ENCODE assay signal across 1 fruit fly cellular context in the genomic region with DNA sequence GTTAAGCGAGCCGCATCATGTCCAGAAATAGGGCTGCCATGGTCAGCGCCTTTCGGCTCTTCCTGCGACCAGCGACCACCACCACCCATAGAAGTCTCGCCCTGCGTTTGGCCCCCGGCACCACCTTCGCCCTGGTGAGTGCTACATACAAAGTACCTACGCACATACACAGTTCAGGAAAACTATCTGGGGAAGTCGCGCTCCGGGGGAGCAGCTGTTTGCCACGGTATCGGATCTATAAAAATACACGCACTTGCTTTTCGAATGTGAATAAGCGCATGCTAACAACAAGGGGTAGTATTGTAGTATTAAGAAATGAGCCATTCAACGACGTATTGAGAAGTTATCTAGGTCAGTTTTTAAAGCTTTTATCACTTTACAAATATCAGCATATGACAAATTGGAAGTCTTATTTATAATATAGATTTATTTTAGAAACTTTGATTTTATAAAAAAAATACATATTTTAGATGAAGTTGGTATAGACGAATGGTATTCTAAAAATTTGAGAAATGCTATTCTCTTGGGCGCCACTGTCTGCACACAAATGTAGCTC.
TF ChIP-seq lines count a peak whose summit lies in the region.

No protein-coding gene starts in this region.

TF ChIP-seq in whole organism, embryonic, 481 proteins besides CTCF, POLR2A, EP300 and RAD21 (continued from another document and continues in another):
- TF ChIP-seq CG2199 (GFP tag; IDR thresholded peaks at IDR 0.05; lab: Robert Waterston, UW) (0 out of 3 replicates have a peak, but pooled peaks have one; percentile 48), Vsx1 (GFP tag; optimal IDR thresholded peaks at IDR 0.05; lab: Kevin White, UChicago) (peak; percentile 60), grn (GFP tag; optimal IDR thresholded peaks at IDR 0.05; lab: Kevin White, UChicago) (no peak), CG2116 (GFP tag; optimal IDR thresholded peaks at IDR 0.05; lab: Kevin White, UChicago) (peak; percentile 1), ara (GFP tag; IDR thresholded peaks at IDR 0.05; lab: Robert Waterston, UW) (no peak), CG1233 (GFP tag; optimal IDR thresholded peaks at IDR 0.05; lab: Kevin White, UChicago) (peak; percentile 18), HmgD (GFP tag; optimal IDR thresholded peaks at IDR 0.05; lab: Kevin White, UChicago) (no peak), sc (optimal IDR thresholded peaks at IDR 0.05; lab: Kevin White, UChicago) (no peak), sc (GFP tag; optimal IDR thresholded peaks at IDR 0.05; lab: Kevin White, UChicago) (peak; percentile 43), vnd (GFP tag; IDR thresholded peaks at IDR 0.05; lab: Robert Waterston, UW; ENCODE audit: partially characterized antibody) (no peak), pho (GFP tag; optimal IDR thresholded peaks at IDR 0.05; lab: Kevin White, UChicago) (no peak), rib (GFP tag; IDR thresholded peaks at IDR 0.05; lab: Robert Waterston, UW) (no peak), CG12744 (GFP tag; optimal IDR thresholded peaks at IDR 0.05; lab: Kevin White, UChicago) (no peak), bbx (GFP tag; IDR thresholded peaks at IDR 0.05; lab: Robert Waterston, UW; ENCODE audit: partially characterized antibody) (no peak), CG5953 (GFP tag; IDR thresholded peaks at IDR 0.05; lab: Robert Waterston, UW) (no peak), psq (GFP tag; optimal IDR thresholded peaks at IDR 0.05; lab: Kevin White, UChicago) (no peak), Usf (GFP tag; optimal IDR thresholded peaks at IDR 0.05; lab: Kevin White, UChicago) (peak; percentile 5), dati (GFP tag; IDR thresholded peaks at IDR 0.05; lab: Robert Waterston, UW) (no peak), CG5245 (GFP tag; optimal IDR thresholded peaks at IDR 0.05; lab: Kevin White, UChicago) (no peak), CG13296 (GFP tag; optimal IDR thresholded peaks at IDR 0.05; lab: Kevin White, UChicago) (peak; percentile 48), CG16815 (GFP tag; optimal IDR thresholded peaks at IDR 0.05; lab: Kevin White, UChicago) (peak; percentile 32), gsb-n (tag; optimal IDR thresholded peaks at IDR 0.05; lab: Kevin White, UChicago) (peak; percentile 67), CG3847 (GFP tag; IDR thresholded peaks at IDR 0.05; lab: Robert Waterston, UW) (peak; percentile 25; the same call in 1 of the 2 replicates), CG6813 (GFP tag; optimal IDR thresholded peaks at IDR 0.05; lab: Kevin White, UChicago) (peak; percentile 55), Hmr (GFP tag; optimal IDR thresholded peaks at IDR 0.05; lab: Kevin White, UChicago) (peak; percentile 68), CG10543 (GFP tag; optimal IDR thresholded peaks at IDR 0.05; lab: Kevin White, UChicago) (peak; percentile 48), CG4854 (GFP tag; optimal IDR thresholded peaks at IDR 0.05; lab: Kevin White, UChicago) (no peak), tgo (GFP tag; IDR thresholded peaks at IDR 0.05; lab: Robert Waterston, UW) (peak; percentile 41; the same call in 2 of the 3 replicates), ind (GFP tag; optimal IDR thresholded peaks at IDR 0.05; lab: Kevin White, UChicago) (peak; percentile 30), gt (GFP tag; IDR thresholded peaks at IDR 0.05; lab: Robert Waterston, UW) (no peak), peb (GFP tag; IDR thresholded peaks at IDR 0.05; lab: Robert Waterston, UW) (no peak; the same call in 1 of the 2 replicates), NC2β (GFP tag; optimal IDR thresholded peaks at IDR 0.05; lab: Kevin White, UChicago) (no peak), B-H2 (GFP tag; optimal IDR thresholded peaks at IDR 0.05; lab: Kevin White, UChicago) (no peak), CG11456 (GFP tag; IDR thresholded peaks at IDR 0.05; lab: Robert Waterston, UW) (no peak), CG16813 (GFP tag; IDR thresholded peaks at IDR 0.05; lab: Robert Waterston, UW; ENCODE audit: partially characterized antibody) (no peak), CG2202 (tag; optimal IDR thresholded peaks at IDR 0.05; lab: Kevin White, UChicago) (peak; percentile 14), mirr (GFP tag; optimal IDR thresholded peaks at IDR 0.05; lab: Kevin White, UChicago) (no peak), tx (GFP tag; optimal IDR thresholded peaks at IDR 0.05; lab: Kevin White, UChicago) (no peak), CG12104 (GFP tag; optimal IDR thresholded peaks at IDR 0.05; lab: Kevin White, UChicago) (peak; percentile 17), tll (GFP tag; optimal IDR thresholded peaks at IDR 0.05; lab: Kevin White, UChicago) (no peak), CG10565 (GFP tag; optimal IDR thresholded peaks at IDR 0.05; lab: Kevin White, UChicago) (no peak), ranshi (GFP tag; IDR thresholded peaks at IDR 0.05; lab: Robert Waterston, UW) (no peak), Ada2b (GFP tag; IDR thresholded peaks at IDR 0.05; lab: Robert Waterston, UW) (peak; percentile 48; the same call in 1 of the 2 replicates), fd64A (GFP tag; optimal IDR thresholded peaks at IDR 0.05; lab: Kevin White, UChicago) (no peak), sisA (GFP tag; IDR thresholded peaks at IDR 0.05; lab: Robert Waterston, UW) (peak; percentile 7; the same call in 1 of the 2 replicates), CG14014 (GFP tag; IDR thresholded peaks at IDR 0.05; lab: Robert Waterston, UW) (no peak), tio (GFP tag; optimal IDR thresholded peaks at IDR 0.05; lab: Kevin White, UChicago) (peak; percentile 59), slp2 (GFP tag; optimal IDR thresholded peaks at IDR 0.05; lab: Kevin White, UChicago) (no peak), Dfd (GFP tag; optimal IDR thresholded peaks at IDR 0.05; lab: Kevin White, UChicago) (no peak), Poxn (GFP tag; IDR thresholded peaks at IDR 0.05; lab: Robert Waterston, UW) (no peak), CG16779 (GFP tag; IDR thresholded peaks at IDR 0.05; lab: Robert Waterston, UW) (no peak), pzg (GFP tag; optimal IDR thresholded peaks at IDR 0.05; lab: Kevin White, UChicago) (no peak), MESR4 (GFP tag; optimal IDR thresholded peaks at IDR 0.05; lab: Kevin White, UChicago) (no peak), Lim3 (GFP tag; IDR thresholded peaks at IDR 0.05; lab: Robert Waterston, UW) (no peak), Bdp1 (GFP tag; optimal IDR thresholded peaks at IDR 0.05; lab: Kevin White, UChicago) (no peak), Ravus (GFP tag; IDR thresholded peaks at IDR 0.05; lab: Robert Waterston, UW) (no peak), CG2875 (GFP tag; optimal IDR thresholded peaks at IDR 0.05; lab: Kevin White, UChicago) (peak; percentile 12), CG33213 (GFP tag; optimal IDR thresholded peaks at IDR 0.05; lab: Kevin White, UChicago) (no peak), CrebB (tag; optimal IDR thresholded peaks at IDR 0.05; lab: Kevin White, UChicago) (no peak), CG12236 (GFP tag; optimal IDR thresholded peaks at IDR 0.05; lab: Kevin White, UChicago) (no peak), CG4730 (GFP tag; IDR thresholded peaks at IDR 0.05; lab: Robert Waterston, UW) (no peak), chm (GFP tag; IDR thresholded peaks at IDR 0.05; lab: Robert Waterston, UW) (no peak), CG17186 (GFP tag; optimal IDR thresholded peaks at IDR 0.05; lab: Kevin White, UChicago) (no peak), vvl (GFP tag; IDR thresholded peaks at IDR 0.05; lab: Robert Waterston, UW) (peak; percentile 62), fu2 (GFP tag; optimal IDR thresholded peaks at IDR 0.05; lab: Kevin White, UChicago) (no peak), gce (GFP tag; IDR thresholded peaks at IDR 0.05; lab: Robert Waterston, UW) (no peak), lilli (GFP tag; optimal IDR thresholded peaks at IDR 0.05; lab: Kevin White, UChicago) (no peak), bsh (GFP tag; optimal IDR thresholded peaks at IDR 0.05; lab: Kevin White, UChicago) (peak; percentile 38 to 73), chn (GFP tag; optimal IDR thresholded peaks at IDR 0.05; lab: Kevin White, UChicago) (no peak), oc (tag; optimal IDR thresholded peaks at IDR 0.05; lab: Kevin White, UChicago) (peak; percentile 43), Eip74EF (GFP tag; optimal IDR thresholded peaks at IDR 0.05; lab: Kevin White, UChicago) (peak in 1 of 2 experiments; percentile 50), hbn (GFP tag; IDR thresholded peaks at IDR 0.05; lab: Robert Waterston, UW; ENCODE audit: partially characterized antibody) (no peak), CG1832 (GFP tag; optimal IDR thresholded peaks at IDR 0.05; lab: Kevin White, UChicago) (no peak), CG18619 (GFP tag; optimal IDR thresholded peaks at IDR 0.05; lab: Kevin White, UChicago) (peak; percentile 49), MTF-1 (GFP tag; optimal IDR thresholded peaks at IDR 0.05; lab: Kevin White, UChicago; ENCODE audit: borderline replicate concordance) (no peak), nmo (GFP tag; optimal IDR thresholded peaks at IDR 0.05; lab: Kevin White, UChicago) (peak; percentile 69), CG1602 (GFP tag; optimal IDR thresholded peaks at IDR 0.05; lab: Kevin White, UChicago) (peak; percentile 51), Atf6 (GFP tag; IDR thresholded peaks at IDR 0.05; lab: Robert Waterston, UW) (no peak), CG14860 (GFP tag; IDR thresholded peaks at IDR 0.05; lab: Robert Waterston, UW; ENCODE audit: partially characterized antibody) (no peak), CG11504 (tag; optimal IDR thresholded peaks at IDR 0.05; lab: Kevin White, UChicago) (peak; percentile 81), run (tag; optimal IDR thresholded peaks at IDR 0.05; lab: Kevin White, UChicago) (peak; percentile 63), pnt (GFP tag; optimal IDR thresholded peaks at IDR 0.05; lab: Kevin White, UChicago) (no peak), usp (GFP tag; optimal IDR thresholded peaks at IDR 0.05; lab: Kevin White, UChicago) (no peak), odd (GFP tag; optimal IDR thresholded peaks at IDR 0.05; lab: Kevin White, UChicago) (peak; percentile 34), CG10366 (GFP tag; IDR thresholded peaks at IDR 0.05; lab: Robert Waterston, UW) (peak; percentile 27; the same call in 1 of the 2 replicates), CG11695 (GFP tag; IDR thresholded peaks at IDR 0.05; lab: Robert Waterston, UW) (peak; percentile 49; the same call in 1 of the 3 replicates), Side (GFP tag; optimal IDR thresholded peaks at IDR 0.05; lab: Kevin White, UChicago) (no peak), zf30C (GFP tag; optimal IDR thresholded peaks at IDR 0.05; lab: Kevin White, UChicago) (no peak), CG7556 (GFP tag; optimal IDR thresholded peaks at IDR 0.05; lab: Kevin White, UChicago) (peak; percentile 69), CG8388 (GFP tag; optimal IDR thresholded peaks at IDR 0.05; lab: Kevin White, UChicago) (peak; percentile 63), pb (GFP tag; optimal IDR thresholded peaks at IDR 0.05; lab: Kevin White, UChicago) (no peak), scrt (GFP tag; optimal IDR thresholded peaks at IDR 0.05; lab: Kevin White, UChicago) (no peak), CG10274 (GFP tag; optimal IDR thresholded peaks at IDR 0.05; lab: Kevin White, UChicago) (no peak), CG3065 (GFP tag; optimal IDR thresholded peaks at IDR 0.05; lab: Kevin White, UChicago) (peak; percentile 4), CG12219 (GFP tag; optimal IDR thresholded peaks at IDR 0.05; lab: Kevin White, UChicago) (no peak), Gug (GFP tag; IDR thresholded peaks at IDR 0.05; lab: Robert Waterston, UW) (no peak), sima (GFP tag; optimal IDR thresholded peaks at IDR 0.05; lab: Kevin White, UChicago) (no peak), stc (GFP tag; IDR thresholded peaks at IDR 0.05; lab: Robert Waterston, UW) (peak; percentile 62; the same call in 1 of the 2 replicates), otp (GFP tag; IDR thresholded peaks at IDR 0.05; lab: Robert Waterston, UW) (0 out of 3 replicates have a peak, but pooled peaks have one; percentile 15), org-1 (GFP tag; optimal IDR thresholded peaks at IDR 0.05; lab: Kevin White, UChicago) (peak; percentile 9), Fer1 (GFP tag; optimal IDR thresholded peaks at IDR 0.05; lab: Kevin White, UChicago) (peak; percentile 64), ab (GFP tag; optimal IDR thresholded peaks at IDR 0.05; lab: Kevin White, UChicago) (no peak), crp (GFP tag; optimal IDR thresholded peaks at IDR 0.05; lab: Kevin White, UChicago) (no peak), dmrt11E (tag; optimal IDR thresholded peaks at IDR 0.05; lab: Kevin White, UChicago) (peak; percentile 64), Hsf (GFP tag; optimal IDR thresholded peaks at IDR 0.05; lab: Kevin White, UChicago) (no peak), ems (GFP tag; optimal IDR thresholded peaks at IDR 0.05; lab: Kevin White, UChicago) (no peak), CG6791 (GFP tag; IDR thresholded peaks at IDR 0.05; lab: Robert Waterston, UW; ENCODE audit: partially characterized antibody) (no peak), CG13424 (tag; optimal IDR thresholded peaks at IDR 0.05; lab: Kevin White, UChicago) (peak; percentile 65), CG18262 (tag; optimal IDR thresholded peaks at IDR 0.05; lab: Kevin White, UChicago) (peak; percentile 80), CG8359 (GFP tag; optimal IDR thresholded peaks at IDR 0.05; lab: Kevin White, UChicago; ENCODE audit: borderline replicate concordance) (no peak), Meics (GFP tag; optimal IDR thresholded peaks at IDR 0.05; lab: Kevin White, UChicago) (peak; percentile 67), row (GFP tag; IDR thresholded peaks at IDR 0.05; lab: Robert Waterston, UW) (peak; percentile 77), CG4404 (GFP tag; IDR thresholded peaks at IDR 0.05; lab: Robert Waterston, UW) (no peak), gcm2 (GFP tag; optimal IDR thresholded peaks at IDR 0.05; lab: Kevin White, UChicago) (no peak), CG6254 (GFP tag; optimal IDR thresholded peaks at IDR 0.05; lab: Kevin White, UChicago) (peak; percentile 53), CG13894 (tag; optimal IDR thresholded peaks at IDR 0.05; lab: Kevin White, UChicago) (no peak), luna (GFP tag; optimal IDR thresholded peaks at IDR 0.05; lab: Kevin White, UChicago) (no peak), Mad (GFP tag; optimal IDR thresholded peaks at IDR 0.05; lab: Kevin White, UChicago) (no peak), lov (optimal IDR thresholded peaks at IDR 0.05; lab: Kevin White, UChicago) (no peak), lov (GFP tag; IDR thresholded peaks at IDR 0.05; lab: Robert Waterston, UW) (no peak), aop (GFP tag; IDR thresholded peaks at IDR 0.05; lab: Robert Waterston, UW) (peak; percentile 50; the same call in 1 of the 2 replicates), croc (GFP tag; conservative IDR thresholded peaks at IDR 0.05; lab: Robert Waterston, UW) (peak; percentile 28; the same call in 1 of the 3 replicates), nau (GFP tag; optimal IDR thresholded peaks at IDR 0.05; lab: Kevin White, UChicago) (no peak), danr (GFP tag; IDR thresholded peaks at IDR 0.05; lab: Robert Waterston, UW) (no peak), ci (GFP tag; IDR thresholded peaks at IDR 0.05; lab: Robert Waterston, UW) (peak; percentile 40; the same call in 1 of the 3 replicates), Ptx1 (GFP tag; IDR thresholded peaks at IDR 0.05; lab: Robert Waterston, UW) (peak; percentile 53)
